Fruit fly (Drosophila melanogaster): ENCODE results near the gene CG3078.

dm6 chrX:2241842-2242241 lies 17.8 kb downstream of the CG3078 start, which contains the start of gene kz:
- TF ChIP-seq h (optimal IDR thresholded peaks at IDR 0.05): no peak
- no peak for TF ChIP-seq ttk (optimal IDR thresholded peaks at IDR 0.05)
